Fruit fly (Drosophila melanogaster): ENCODE measurements around the gene CG31142.

Gene CG31142

dm6 chr3R:23887096-23887421 lies 42.0 kb upstream of the CG31142 start (continued):
- no peak for TF ChIP-seq h (optimal IDR thresholded peaks at IDR 0.05)
- TF ChIP-seq ase (GFP tag; IDR thresholded peaks at IDR 0.05) = peak; percentile 90
- peak; percentile 91 for TF ChIP-seq CG4820 (GFP tag; optimal IDR thresholded peaks at IDR 0.05)
- no peak for TF ChIP-seq CG34376 (GFP tag; optimal IDR thresholded peaks at IDR 0.05)
- TF ChIP-seq slou (GFP tag; optimal IDR thresholded peaks at IDR 0.05) = no peak
- peak; percentile 85; the same call in 2 of the 3 replicates for TF ChIP-seq Mrtf (GFP tag; IDR thresholded peaks at IDR 0.05)
- TF ChIP-seq CG10431 (GFP tag; optimal IDR thresholded peaks at IDR 0.05) = peak; percentile 88
- peak; percentile 54 for TF ChIP-seq crol (GFP tag; IDR thresholded peaks at IDR 0.05)
- peak; percentile 90 for TF ChIP-seq wor (GFP tag; IDR thresholded peaks at IDR 0.05)
- TF ChIP-seq Kr (GFP tag; optimal IDR thresholded peaks at IDR 0.05) = no peak
- peak; percentile 84 for TF ChIP-seq Dek (tag; optimal IDR thresholded peaks at IDR 0.05)
- peak in 1 of 3 experiments; percentile 93 for TF ChIP-seq Stat92E (GFP tag; optimal IDR thresholded peaks at IDR 0.05)
- TF ChIP-seq Rfx (GFP tag; IDR thresholded peaks at IDR 0.05) = peak; percentile 83
- peak; percentile 79 for TF ChIP-seq lilli (GFP tag; optimal IDR thresholded peaks at IDR 0.05)
- peak; percentile 46; the same call in 2 of the 3 replicates for TF ChIP-seq sr (GFP tag; IDR thresholded peaks at IDR 0.05)
- TF ChIP-seq Drgx (GFP tag; IDR thresholded peaks at IDR 0.05) = peak; percentile 99
- TF ChIP-seq CG9437 (GFP tag; optimal IDR thresholded peaks at IDR 0.05) = peak; percentile 84
- peak; percentile 98 for TF ChIP-seq CG17829 (tag; optimal IDR thresholded peaks at IDR 0.05)
- TF ChIP-seq Dref (GFP tag; IDR thresholded peaks at IDR 0.05) = no peak
- peak; percentile 8 for TF ChIP-seq CG8089 (GFP tag; optimal IDR thresholded peaks at IDR 0.05)
- TF ChIP-seq CG8924 (tag; optimal IDR thresholded peaks at IDR 0.05) = peak; percentile 96
- TF ChIP-seq Tbp (GFP tag; optimal IDR thresholded peaks at IDR 0.05) = no peak
- TF ChIP-seq toy (GFP tag; IDR thresholded peaks at IDR 0.05) = peak; percentile 76
- TF ChIP-seq Adf1 (GFP tag; IDR thresholded peaks at IDR 0.05) = 0 out of 2 replicates have a peak, but pooled peaks have one; percentile 16
- no peak for TF ChIP-seq CG3995 (GFP tag; optimal IDR thresholded peaks at IDR 0.05)
- TF ChIP-seq CG32772 (GFP tag; IDR thresholded peaks at IDR 0.05) = peak; percentile 92
- TF ChIP-seq CG4730 (GFP tag; IDR thresholded peaks at IDR 0.05) = peak; percentile 89
- peak; percentile 69 for TF ChIP-seq tup (GFP tag; optimal IDR thresholded peaks at IDR 0.05)
- TF ChIP-seq her (GFP tag; optimal IDR thresholded peaks at IDR 0.05) = no peak
- TF ChIP-seq fd64A (GFP tag; optimal IDR thresholded peaks at IDR 0.05) = peak; percentile 78
- TF ChIP-seq Sry-β (GFP tag; optimal IDR thresholded peaks at IDR 0.05) = peak; percentile 59
- TF ChIP-seq br (optimal IDR thresholded peaks at IDR 0.05) = no peak
- TF ChIP-seq CG31224 (GFP tag; IDR thresholded peaks at IDR 0.05) = peak; percentile 77
- peak; percentile 91 for TF ChIP-seq grau (tag; optimal IDR thresholded peaks at IDR 0.05)
- peak; percentile 72 for TF ChIP-seq YL-1 (GFP tag; optimal IDR thresholded peaks at IDR 0.05)
- TF ChIP-seq CG12769 (tag; optimal IDR thresholded peaks at IDR 0.05) = peak; percentile 53
- peak; percentile 85 for TF ChIP-seq Ada2b (GFP tag; IDR thresholded peaks at IDR 0.05)
- no peak for TF ChIP-seq Doc2 (GFP tag; IDR thresholded peaks at IDR 0.05)
- TF ChIP-seq dimm (GFP tag; IDR thresholded peaks at IDR 0.05) = peak; percentile 87
- TF ChIP-seq CG7786 (GFP tag; optimal IDR thresholded peaks at IDR 0.05) = no peak
- TF ChIP-seq mld (GFP tag; IDR thresholded peaks at IDR 0.05; ENCODE audit: partially characterized antibody) = no peak
- TF ChIP-seq CG7963 (GFP tag; IDR thresholded peaks at IDR 0.05; ENCODE audit: partially characterized antibody) = no peak
- peak; percentile 94 for TF ChIP-seq CG9727 (GFP tag; optimal IDR thresholded peaks at IDR 0.05)
- TF ChIP-seq CG12942 (GFP tag; optimal IDR thresholded peaks at IDR 0.05) = peak; percentile 84
- peak; percentile 36 for TF ChIP-seq mam (GFP tag; optimal IDR thresholded peaks at IDR 0.05)
- TF ChIP-seq Taf1 (GFP tag; IDR thresholded peaks at IDR 0.05) = peak; percentile 61
- TF ChIP-seq CG14014 (GFP tag; IDR thresholded peaks at IDR 0.05) = peak; percentile 90
- peak; percentile 74 for TF ChIP-seq Med (GFP tag)
- no peak for TF ChIP-seq crc (GFP tag; optimal IDR thresholded peaks at IDR 0.05)
- peak; percentile 71 for TF ChIP-seq CG11723 (GFP tag; optimal IDR thresholded peaks at IDR 0.05)
- TF ChIP-seq Dfd (GFP tag; optimal IDR thresholded peaks at IDR 0.05) = no peak
- TF ChIP-seq H2.0 (GFP tag; IDR thresholded peaks at IDR 0.05) = peak; percentile 94
- peak; percentile 81; the same call in 1 of the 2 replicates for TF ChIP-seq klu (GFP tag; IDR thresholded peaks at IDR 0.05)
- TF ChIP-seq sima (GFP tag; optimal IDR thresholded peaks at IDR 0.05) = no peak

All from whole organism, embryonic.